Worm (Caenorhabditis elegans) whole organism, early embryonic: ENCODE measurements around the gene W03B1.3.

Experiments
- B0310.2 ChIP-seq: sonication (generic microtip); optimal IDR thresholded peaks from 2 replicates; lab custom pipeline; 2016; ENCODE audit warnings: mild to moderate bottlenecking, missing genetic modification characterization, missing compliant biosample characterization
- F13C5.2 ChIP-seq: sonication (generic microtip); optimal IDR thresholded peaks from 2 replicates; lab custom pipeline; 2017; ENCODE audit warnings: mild to moderate bottlenecking, missing genetic modification characterization, inconsistent platforms, missing compliant biosample characterization
- aly-1 ChIP-seq: sonication (generic microtip); optimal IDR thresholded peaks from 2 replicates; lab custom pipeline; 2016; ENCODE audit warnings: missing genetic modification characterization, missing compliant biosample characterization
- ama-1 ChIP-seq: fragments of 150-350 bp; optimal IDR thresholded peaks from 2 replicates; lab custom pipeline; 2014
- ceh-13 ChIP-seq: fragments of 200-800 bp; sonication (Bioruptor generic); optimal IDR thresholded peaks from 2 replicates; lab custom pipeline; 2018; ENCODE audit warnings: mild to moderate bottlenecking, missing genetic modification characterization, missing compliant biosample characterization
- ceh-36 ChIP-seq: sonication (generic microtip); optimal IDR thresholded peaks from 2 replicates; lab custom pipeline; 2016; ENCODE audit warnings: missing genetic modification characterization, inconsistent platforms, missing compliant biosample characterization
- ets-7 ChIP-seq: sonication (generic microtip); optimal IDR thresholded peaks from 2 replicates; lab custom pipeline; 2016; ENCODE audit warnings: missing genotype, missing genetic modification characterization, missing compliant biosample characterization
- flt-1 ChIP-seq: fragments of 200-800 bp; sonication (Bioruptor generic); IDR thresholded peaks from 2 replicates; pipeline ENCODE4 v1.3.6; 2022; ENCODE audit warnings: missing genetic modification characterization, missing compliant biosample characterization
- hmbx-1 ChIP-seq: sonication (generic microtip); optimal IDR thresholded peaks from 2 replicates; lab custom pipeline; 2016; ENCODE audit warnings: mild to moderate bottlenecking, missing genetic modification characterization, missing compliant biosample characterization
- hmg-4 ChIP-seq: fragments of 200-800 bp; sonication (Bioruptor generic); optimal IDR thresholded peaks from 2 replicates; lab custom pipeline; 2018; ENCODE audit warnings: mild to moderate bottlenecking, missing genetic modification characterization, missing compliant biosample characterization
- hnd-1 ChIP-seq: sonication (generic microtip); optimal IDR thresholded peaks from 2 replicates; lab custom pipeline; 2016; ENCODE audit warnings: missing genetic modification characterization, missing compliant biosample characterization
- pes-1 ChIP-seq: fragments of 200-800 bp; sonication (Bioruptor generic); IDR thresholded peaks from 2 replicates; pipeline ENCODE4 v1.3.6; 2022; ENCODE audit warnings: missing genetic modification reagents, missing genetic modification characterization, missing compliant biosample characterization
- scrt-1 ChIP-seq: fragments of 200-800 bp; sonication (Bioruptor generic); IDR thresholded peaks from 2 replicates; pipeline ENCODE4 v1.3.6; 2022; ENCODE audit warnings: missing genetic modification characterization, missing compliant biosample characterization
- sea-1 ChIP-seq: fragments of 200-800 bp; sonication (Bioruptor generic); conservative IDR thresholded peaks from 2 replicates; pipeline ENCODE4 v1.3.6; 2022; ENCODE audit warnings: missing genetic modification characterization, missing compliant biosample characterization
- tbx-11 ChIP-seq: fragments of 200-800 bp; sonication (Bioruptor generic); IDR thresholded peaks from 2 replicates; pipeline ENCODE4 v1.3.6; 2022; ENCODE audit warnings: missing genetic modification characterization, missing compliant biosample characterization
- tbx-37 ChIP-seq: fragments of 200-800 bp; sonication (Bioruptor generic); conservative IDR thresholded peaks from 2 replicates; pipeline ENCODE4 v1.3.6; 2022; ENCODE audit warnings: missing genetic modification reagents, missing genetic modification characterization, missing compliant biosample characterization
- tra-4 ChIP-seq: sonication (generic microtip); optimal IDR thresholded peaks from 2 replicates; lab custom pipeline; 2017; ENCODE audit warnings: missing genetic modification characterization, missing compliant biosample characterization

Gene W03B1.3

ce11 chrIV:4317638-4318037, 18.4 kb downstream of the W03B1.3 start:
- TF ChIP-seq B0310.2 = no peak
- TF ChIP-seq flt-1 (GFP tag; lab: Robert Waterston, UW) = no peak
- TF ChIP-seq ceh-13 (GFP tag; lab: Kevin White, UChicago) = no peak
- no peak for TF ChIP-seq tbx-11
- no peak for TF ChIP-seq F13C5.2
- TF ChIP-seq scrt-1 = no peak
- TF ChIP-seq hnd-1 (tag; lab: Kevin White, UChicago) = no peak
- TF ChIP-seq pes-1 (GFP tag; lab: Robert Waterston, UW) = no peak
- no peak for TF ChIP-seq aly-1 (tag; lab: Kevin White, UChicago)
- no peak for TF ChIP-seq hmbx-1 (tag; lab: Kevin White, UChicago)
- TF ChIP-seq hmg-4 (GFP tag; lab: Kevin White, UChicago) = no peak
- no peak for TF ChIP-seq tra-4 (tag; lab: Kevin White, UChicago)
- no peak for TF ChIP-seq ceh-36 (tag; lab: Kevin White, UChicago)
- no peak for TF ChIP-seq tbx-37 (GFP tag; lab: Robert Waterston, UW)
- TF ChIP-seq ets-7 = no peak
- TF ChIP-seq sea-1 (GFP tag; lab: Robert Waterston, UW) = no peak
- TF ChIP-seq ama-1 (lab: Kevin White, UChicago) = no peak

- TF ChIP-seq sea-1 (GFP tag; lab: Robert Waterston, UW) = no peak
- no peak for TF ChIP-seq hmbx-1 (tag; lab: Kevin White, UChicago)
- no peak for TF ChIP-seq aly-1 (tag; lab: Kevin White, UChicago)
- no peak for TF ChIP-seq hnd-1 (tag; lab: Kevin White, UChicago)
- no peak for TF ChIP-seq tra-4 (tag; lab: Kevin White, UChicago)
- TF ChIP-seq F13C5.2 = no peak
- TF ChIP-seq B0310.2 = no peak
Measured at ce11 chrIV:4316813-4317408, 19.1 kb downstream of the W03B1.3 start, which contains the start of gene Y24D9B.1. Gene Y24D9B.1 (plus strand): TSS chrIV:4317358.

DNA sequence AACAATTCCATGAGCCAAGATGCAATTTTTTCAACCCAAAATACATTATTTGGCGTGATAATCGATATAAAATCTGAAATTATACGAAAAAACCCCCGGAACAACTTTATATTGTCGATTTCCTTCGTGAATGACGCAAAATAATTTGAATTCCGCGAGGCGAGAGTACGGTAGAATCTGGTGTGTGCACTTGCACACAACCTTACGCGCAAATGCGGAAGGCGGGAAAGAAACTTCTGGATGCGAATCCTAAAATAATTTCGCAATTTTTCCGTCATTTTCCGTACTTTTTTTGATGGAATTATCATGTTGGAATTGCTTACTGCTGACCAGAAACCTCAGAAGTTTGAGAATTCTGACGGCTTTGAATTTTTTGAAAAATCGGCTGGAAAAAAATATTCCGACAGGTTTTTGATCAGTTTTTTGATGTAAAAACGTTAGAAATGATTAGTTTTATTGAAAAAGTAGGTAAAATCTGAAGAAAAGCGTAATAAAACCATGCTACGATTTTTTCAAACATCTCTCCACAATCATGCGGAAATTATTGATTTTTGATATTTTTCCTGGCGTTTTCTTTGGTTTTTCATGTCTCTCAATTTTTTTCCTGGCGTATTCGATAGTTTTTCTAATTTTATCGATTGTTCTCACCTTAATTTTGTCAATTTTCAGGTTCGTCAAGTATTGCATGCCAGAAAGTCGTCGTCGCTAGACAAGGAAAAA, 28.7 kb downstream of the W03B1.3 start, which contains the start of gene set-9:
TSS of gene set-9 (plus strand) at position 670 of the 720 bp plus-strand sequence.
- TF ChIP-seq pes-1 (GFP tag; lab: Robert Waterston, UW) (no peak), scrt-1 (no peak), ceh-13 (GFP tag; lab: Kevin White, UChicago) (no peak), ceh-36 (tag; lab: Kevin White, UChicago) (no peak), sea-1 (GFP tag; lab: Robert Waterston, UW) (no peak), flt-1 (GFP tag; lab: Robert Waterston, UW) (no peak), tra-4 (tag; lab: Kevin White, UChicago) (no peak), ets-7 (no peak), ama-1 (lab: Kevin White, UChicago) (no peak), B0310.2 (no peak), hmg-4 (GFP tag; lab: Kevin White, UChicago) (no peak), hnd-1 (tag; lab: Kevin White, UChicago) (no peak), tbx-11 (no peak), hmbx-1 (tag; lab: Kevin White, UChicago) (no peak), F13C5.2 (no peak)

ce11 chrIV:4306317-4306716, 29.7 kb downstream of the W03B1.3 start:
- TF ChIP-seq sea-1 (GFP tag; lab: Robert Waterston, UW) = no peak
- TF ChIP-seq tbx-37 (GFP tag; lab: Robert Waterston, UW) = no peak
- no peak for TF ChIP-seq pes-1 (GFP tag; lab: Robert Waterston, UW)
- no peak for TF ChIP-seq tbx-11
- TF ChIP-seq flt-1 (GFP tag; lab: Robert Waterston, UW) = no peak
- TF ChIP-seq ceh-13 (GFP tag; lab: Kevin White, UChicago) = no peak
- TF ChIP-seq hmg-4 (GFP tag; lab: Kevin White, UChicago) = no peak
- no peak for TF ChIP-seq F13C5.2
- TF ChIP-seq hmbx-1 (tag; lab: Kevin White, UChicago) = no peak
- no peak for TF ChIP-seq ama-1 (lab: Kevin White, UChicago)
- TF ChIP-seq scrt-1 = no peak
- TF ChIP-seq ets-7 = no peak
- no peak for TF ChIP-seq tra-4 (tag; lab: Kevin White, UChicago)
- TF ChIP-seq hnd-1 (tag; lab: Kevin White, UChicago) = no peak
- TF ChIP-seq B0310.2 = no peak
- TF ChIP-seq aly-1 (tag; lab: Kevin White, UChicago) = no peak
- TF ChIP-seq ceh-36 (tag; lab: Kevin White, UChicago) = no peak

ce11 chrIV:4301202-4301601, 34.8 kb downstream of the W03B1.3 start, which contains the start of gene lgc-22:
Gene lgc-22 (plus strand): TSS chrIV:4301306.
- no peak for TF ChIP-seq tra-4 (tag; lab: Kevin White, UChicago)
- TF ChIP-seq hmg-4 (GFP tag; lab: Kevin White, UChicago) = no peak
- TF ChIP-seq scrt-1 = no peak
- TF ChIP-seq hmbx-1 (tag; lab: Kevin White, UChicago) = no peak
- TF ChIP-seq pes-1 (GFP tag; lab: Robert Waterston, UW) = no peak
- TF ChIP-seq B0310.2 = no peak
- TF ChIP-seq ets-7 = no peak
- TF ChIP-seq sea-1 (GFP tag; lab: Robert Waterston, UW) = no peak
- TF ChIP-seq ceh-13 (GFP tag; lab: Kevin White, UChicago) = no peak
- no peak for TF ChIP-seq F13C5.2
- no peak for TF ChIP-seq tbx-11
- TF ChIP-seq flt-1 (GFP tag; lab: Robert Waterston, UW) = no peak
- TF ChIP-seq hnd-1 (tag; lab: Kevin White, UChicago) = no peak
- TF ChIP-seq ama-1 (lab: Kevin White, UChicago) = no peak
- TF ChIP-seq tbx-37 (GFP tag; lab: Robert Waterston, UW) = no peak
- TF ChIP-seq aly-1 (tag; lab: Kevin White, UChicago) = no peak
- no peak for TF ChIP-seq ceh-36 (tag; lab: Kevin White, UChicago)

DNA sequence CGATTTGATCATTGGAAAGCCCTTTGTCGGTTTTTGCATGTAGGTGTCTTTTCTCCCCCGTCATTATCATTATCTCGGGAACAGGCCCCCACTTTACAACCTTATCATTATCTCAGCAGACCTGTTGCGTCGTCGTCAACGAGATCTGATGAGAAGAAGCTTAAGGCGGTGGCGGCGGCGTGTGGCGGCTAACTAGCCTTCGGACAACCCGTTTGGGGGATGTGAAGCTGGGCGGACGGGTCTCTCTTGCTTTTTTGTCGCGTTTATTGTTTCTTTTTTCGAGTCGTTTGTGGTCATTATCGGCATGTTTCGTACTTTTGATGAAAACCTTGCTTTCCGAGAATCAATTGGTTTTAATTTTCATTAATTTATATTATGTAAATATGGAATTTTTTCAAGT, 36.0 kb downstream of the W03B1.3 start:
- no peak for TF ChIP-seq sea-1 (GFP tag; lab: Robert Waterston, UW)
- no peak for TF ChIP-seq tbx-37 (GFP tag; lab: Robert Waterston, UW)
- TF ChIP-seq hnd-1 (tag; lab: Kevin White, UChicago) = no peak
- no peak for TF ChIP-seq F13C5.2
- no peak for TF ChIP-seq scrt-1
- no peak for TF ChIP-seq ets-7
- TF ChIP-seq B0310.2 = no peak
- no peak for TF ChIP-seq tbx-11
- TF ChIP-seq aly-1 (tag; lab: Kevin White, UChicago) = no peak
- no peak for TF ChIP-seq ceh-36 (tag; lab: Kevin White, UChicago)
- no peak for TF ChIP-seq flt-1 (GFP tag; lab: Robert Waterston, UW)
- no peak for TF ChIP-seq ama-1 (lab: Kevin White, UChicago)
- TF ChIP-seq tra-4 (tag; lab: Kevin White, UChicago) = no peak
- no peak for TF ChIP-seq hmg-4 (GFP tag; lab: Kevin White, UChicago)
- TF ChIP-seq ceh-13 (GFP tag; lab: Kevin White, UChicago) = no peak
- no peak for TF ChIP-seq hmbx-1 (tag; lab: Kevin White, UChicago)
- TF ChIP-seq pes-1 (GFP tag; lab: Robert Waterston, UW) = no peak
